Fruit fly (Drosophila melanogaster): Measurements from ENCODE around the gene CG4194.

The CG4194 gene

dm6 chrX:2041981-2042847 lies 26.2 kb upstream of the CG4194 start, which contains the start of the genes Actn and usp (continued):
- TF ChIP-seq Xrp1 (GFP tag; IDR thresholded peaks at IDR 0.05) (peak; percentile 42; the same call in 1 of the 2 replicates), HLHmδ (GFP tag; optimal IDR thresholded peaks at IDR 0.05) (no peak), Nf-YC (tag; optimal IDR thresholded peaks at IDR 0.05) (peak; percentile 16), exex (tag; optimal IDR thresholded peaks at IDR 0.05) (peak; percentile 92), btn (GFP tag; optimal IDR thresholded peaks at IDR 0.05) (no peak), her (GFP tag; optimal IDR thresholded peaks at IDR 0.05) (no peak), sug (tag; optimal IDR thresholded peaks at IDR 0.05) (peak; percentile 95), Kr (GFP tag; optimal IDR thresholded peaks at IDR 0.05) (no peak), cas (GFP tag; IDR thresholded peaks at IDR 0.05) (no peak), rib (GFP tag; IDR thresholded peaks at IDR 0.05) (peak; percentile 94), bcd (GFP tag; optimal IDR thresholded peaks at IDR 0.05) (peak; percentile 31), HmgZ (tag; optimal IDR thresholded peaks at IDR 0.05) (peak; percentile 30), CG15479 (GFP tag; optimal IDR thresholded peaks at IDR 0.05) (peak; percentile 16), CG4328 (GFP tag; optimal IDR thresholded peaks at IDR 0.05) (no peak), eyg (GFP tag; optimal IDR thresholded peaks at IDR 0.05) (no peak), HLH3B (GFP tag; IDR thresholded peaks at IDR 0.05) (0 out of 2 replicates have a peak, but pooled peaks have one; percentile 10), Aef1 (GFP tag; IDR thresholded peaks at IDR 0.05) (no peak), CG17328 (GFP tag; IDR thresholded peaks at IDR 0.05) (no peak), Hr3 (GFP tag; optimal IDR thresholded peaks at IDR 0.05) (peak; percentile 0), tna (GFP tag; IDR thresholded peaks at IDR 0.05; ENCODE audit: partially characterized antibody) (no peak), CG34376 (GFP tag; optimal IDR thresholded peaks at IDR 0.05) (peak; percentile 12), CG16813 (GFP tag; IDR thresholded peaks at IDR 0.05; ENCODE audit: partially characterized antibody) (no peak), grau (tag; optimal IDR thresholded peaks at IDR 0.05) (peak; percentile 33), CG2678 (tag; optimal IDR thresholded peaks at IDR 0.05) (peak; percentile 44), Med (GFP tag) (peak; percentile 80), B-H1 (GFP tag; IDR thresholded peaks at IDR 0.05) (no peak), insv (GFP tag; optimal IDR thresholded peaks at IDR 0.05) (no peak), lbe (GFP tag; optimal IDR thresholded peaks at IDR 0.05) (peak; percentile 12), Adf1 (GFP tag; IDR thresholded peaks at IDR 0.05) (no peak), CG3407 (GFP tag; optimal IDR thresholded peaks at IDR 0.05) (no peak), Ada2b (GFP tag; IDR thresholded peaks at IDR 0.05) (0 out of 2 replicates have a peak, but pooled peaks have one; percentile 9), fd102C (GFP tag; optimal IDR thresholded peaks at IDR 0.05) (no peak), nom (GFP tag; optimal IDR thresholded peaks at IDR 0.05) (peak; percentile 63), gcm (GFP tag; optimal IDR thresholded peaks at IDR 0.05) (peak; percentile 9), CG7357 (GFP tag; IDR thresholded peaks at IDR 0.05) (peak; percentile 89), gem (tag; optimal IDR thresholded peaks at IDR 0.05) (peak; percentile 59), toy (GFP tag; IDR thresholded peaks at IDR 0.05) (no peak), Asciz (GFP tag; optimal IDR thresholded peaks at IDR 0.05) (no peak), CG17829 (tag; optimal IDR thresholded peaks at IDR 0.05) (peak; percentile 57), Spps (tag; optimal IDR thresholded peaks at IDR 0.05) (no peak), CG7745 (tag; optimal IDR thresholded peaks at IDR 0.05) (no peak), CG18599 (GFP tag; optimal IDR thresholded peaks at IDR 0.05) (peak; percentile 3), CG34422 (GFP tag; IDR thresholded peaks at IDR 0.05) (peak; percentile 23; the same call in 1 of the 3 replicates), CG33557 (GFP tag; optimal IDR thresholded peaks at IDR 0.05) (no peak), Atf6 (GFP tag; IDR thresholded peaks at IDR 0.05) (no peak), BEAF-32 (GFP tag; optimal IDR thresholded peaks at IDR 0.05) (peak; percentile 41), sens-2 (GFP tag; IDR thresholded peaks at IDR 0.05) (no peak), amos (GFP tag; IDR thresholded peaks at IDR 0.05; ENCODE audit: partially characterized antibody) (peak; percentile 10; the same call in 1 of the 2 replicates)
